Worm (Caenorhabditis elegans): ENCODE data around the gene T01H3.3.
A peak's percentile ranks its signal among the peaks of the same experiment; 100 is the strongest.

T01H3.3 gene

DNA sequence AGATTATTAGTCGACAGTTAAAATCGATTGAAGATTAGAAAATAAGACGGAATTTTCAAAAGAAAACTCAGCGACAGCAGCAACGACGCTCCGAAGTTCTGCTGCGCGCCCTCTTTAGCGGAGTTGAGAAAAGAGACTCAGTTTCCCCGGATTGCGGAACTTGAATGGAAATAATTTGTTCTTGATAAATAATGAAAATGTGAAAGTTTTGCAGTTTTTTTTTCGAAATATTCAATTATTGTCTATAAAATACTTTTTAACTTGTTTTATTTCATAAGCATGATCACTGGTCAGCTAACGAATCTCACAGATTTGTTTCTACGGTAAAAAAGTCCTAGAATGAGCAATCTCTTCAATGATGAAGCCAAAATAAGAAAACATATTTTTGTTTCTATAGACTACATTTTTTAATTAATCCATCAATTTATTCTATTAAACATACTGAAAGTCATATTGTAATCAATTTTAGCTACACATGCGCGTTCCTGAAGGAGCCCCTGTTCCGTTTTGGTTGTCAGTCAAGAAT, 16.1 kb downstream of the T01H3.3 start, which contains the start of the genes cec-3 and T09A5.15 (continued):
- no peak for TF ChIP-seq ama-1 (optimal IDR thresholded peaks at IDR 0.05)
- no peak for TF ChIP-seq ceh-90 (tag; optimal IDR thresholded peaks at IDR 0.05)
- TF ChIP-seq lsy-2 (tag; optimal IDR thresholded peaks at IDR 0.05), result peak; percentile 54 to 83
- TF ChIP-seq fkh-4 (tag; optimal IDR thresholded peaks at IDR 0.05; ENCODE audit: borderline replicate concordance), result no peak
- no peak for TF ChIP-seq fkh-10 (GFP tag; optimal IDR thresholded peaks at IDR 0.05)
- peak; percentile 20 for TF ChIP-seq lin-15B (tag; optimal IDR thresholded peaks at IDR 0.05)
- TF ChIP-seq alr-1 (tag; optimal IDR thresholded peaks at IDR 0.05; ENCODE audit: borderline replicate concordance), result no peak
- TF ChIP-seq lin-14 (GFP tag; optimal IDR thresholded peaks at IDR 0.05), result peak; percentile 56
- TF ChIP-seq nhr-47 (tag; optimal IDR thresholded peaks at IDR 0.05), result peak; percentile 73
- peak; percentile 40 for TF ChIP-seq nhr-85 (tag)
- TF ChIP-seq sptf-1 (tag; optimal IDR thresholded peaks at IDR 0.05), result no peak
- peak; percentile 52 for TF ChIP-seq swsn-7 (tag; optimal IDR thresholded peaks at IDR 0.05)
- peak; percentile 39 for TF ChIP-seq egl-13 (tag; optimal IDR thresholded peaks at IDR 0.05)
- TF ChIP-seq skn-1 (tag; optimal IDR thresholded peaks at IDR 0.05), result peak; percentile 45
- peak; percentile 18 for TF ChIP-seq F16B12.6 (tag; optimal IDR thresholded peaks at IDR 0.05)
- peak; percentile 43 to 68 (median 57) for TF ChIP-seq dpl-1 (GFP tag; optimal IDR thresholded peaks at IDR 0.05)
- peak; percentile 61 for TF ChIP-seq nhr-20 (tag; optimal IDR thresholded peaks at IDR 0.05)
- peak; percentile 5 for TF ChIP-seq nhr-77 (tag; optimal IDR thresholded peaks at IDR 0.05)
- peak in 1 of 2 experiments; percentile 63 for TF ChIP-seq ztf-11 (tag; optimal IDR thresholded peaks at IDR 0.05)
- no peak for TF ChIP-seq vab-15 (tag; optimal IDR thresholded peaks at IDR 0.05)
- no peak for TF ChIP-seq zip-4 (GFP tag; optimal IDR thresholded peaks at IDR 0.05)
- peak; percentile 56 for TF ChIP-seq pax-3 (tag; optimal IDR thresholded peaks at IDR 0.05)
- TF ChIP-seq blmp-1 (tag; optimal IDR thresholded peaks at IDR 0.05), result peak; percentile 36
- peak; percentile 47 for TF ChIP-seq dsc-1 (tag; optimal IDR thresholded peaks at IDR 0.05)
- TF ChIP-seq efl-1 (optimal IDR thresholded peaks at IDR 0.05), result peak; percentile 54 to 65
- TF ChIP-seq efl-1 (GFP tag; optimal IDR thresholded peaks at IDR 0.05 in 1 of 2), result peak; percentile 53 to 96
- TF ChIP-seq unc-62 (GFP tag; optimal IDR thresholded peaks at IDR 0.05), result no peak
- TF ChIP-seq mep-1 (tag; optimal IDR thresholded peaks at IDR 0.05), result peak; percentile 48
- peak; percentile 51 for TF ChIP-seq fkh-8 (tag; optimal IDR thresholded peaks at IDR 0.05)
- TF ChIP-seq C04F5.9 (tag; optimal IDR thresholded peaks at IDR 0.05), result peak; percentile 23
- TF ChIP-seq lin-35 (GFP tag; optimal IDR thresholded peaks at IDR 0.05), result peak; percentile 40 to 71

DNA sequence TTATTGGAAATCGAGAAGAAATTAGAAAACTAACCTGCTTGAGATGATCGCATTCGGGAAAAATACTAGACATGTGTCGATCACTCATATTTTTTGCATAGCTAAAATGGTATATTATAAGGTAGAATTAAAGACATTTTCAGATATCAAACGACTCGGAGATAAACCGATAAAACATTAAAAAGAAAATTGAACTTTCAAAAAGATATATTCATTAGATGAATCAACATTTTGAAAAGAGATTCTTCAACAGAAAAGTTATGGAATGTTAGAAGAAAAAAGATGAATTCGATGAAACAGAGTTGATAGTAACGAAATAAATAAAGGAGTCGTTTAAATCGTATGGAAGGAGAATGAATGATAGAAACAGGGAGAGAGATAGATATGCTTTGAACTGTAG, 18.1 kb downstream of the T01H3.3 start, which contains the start of gene mdmh-35:
TSS of gene mdmh-35 (minus strand) at position 101 of the 400 bp plus-strand sequence.
- TF ChIP-seq zag-1 (tag; optimal IDR thresholded peaks at IDR 0.05), result no peak
- no peak for TF ChIP-seq vab-15 (tag; optimal IDR thresholded peaks at IDR 0.05)
- TF ChIP-seq ceh-88 (GFP tag; IDR thresholded peaks at IDR 0.05), result no peak
- TF ChIP-seq aly-2 (tag; optimal IDR thresholded peaks at IDR 0.05), result no peak
- TF ChIP-seq mab-9 (GFP tag; IDR thresholded peaks at IDR 0.05), result no peak
- TF ChIP-seq fkh-8 (tag; optimal IDR thresholded peaks at IDR 0.05), result no peak
- no peak for TF ChIP-seq sptf-1 (tag; optimal IDR thresholded peaks at IDR 0.05)
- no peak for TF ChIP-seq tbx-2 (tag; optimal IDR thresholded peaks at IDR 0.05)
- TF ChIP-seq mep-1 (tag; optimal IDR thresholded peaks at IDR 0.05), result no peak
- TF ChIP-seq unc-62 (GFP tag; optimal IDR thresholded peaks at IDR 0.05), result no peak
- no peak for TF ChIP-seq efl-3 (GFP tag; optimal IDR thresholded peaks at IDR 0.05)
- TF ChIP-seq snu-23 (GFP tag; optimal IDR thresholded peaks at IDR 0.05), result no peak
- TF ChIP-seq zip-4 (GFP tag; optimal IDR thresholded peaks at IDR 0.05), result no peak

DNA sequence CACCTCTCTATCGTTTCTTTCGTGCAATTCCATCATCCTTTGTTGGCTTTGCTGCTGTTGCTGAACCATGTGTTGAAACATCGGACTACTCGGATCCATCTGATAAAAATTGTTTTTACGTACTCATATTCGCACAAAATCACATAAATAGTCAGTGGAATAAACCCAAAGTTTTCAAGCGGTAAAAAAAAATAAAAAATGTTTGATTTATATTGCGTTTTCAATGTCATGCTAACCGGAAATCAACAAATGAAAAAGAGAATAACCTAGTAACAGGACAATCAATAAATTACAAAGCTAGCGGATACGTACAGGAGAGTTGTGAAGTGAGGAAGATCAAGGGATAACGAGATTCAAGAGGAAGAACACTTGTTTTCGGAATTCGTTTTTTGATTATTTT, 18.8 kb downstream of the T01H3.3 start, which contains the start of gene mdt-10:
TSS of gene mdt-10 (minus strand) at position 101 of the 400 bp plus-strand sequence.
- TF ChIP-seq ceh-8 (GFP tag; optimal IDR thresholded peaks at IDR 0.05), result no peak
- TF ChIP-seq lin-15B (tag; optimal IDR thresholded peaks at IDR 0.05), result no peak
- no peak for TF ChIP-seq fkh-10 (GFP tag; optimal IDR thresholded peaks at IDR 0.05)
- TF ChIP-seq hlh-4 (tag; optimal IDR thresholded peaks at IDR 0.05), result no peak
- no peak for TF ChIP-seq C34B4.2 (tag; optimal IDR thresholded peaks at IDR 0.05)

All from whole organism, L1 larva.